Worm (Caenorhabditis elegans) whole organism, mixed stage, embryonic: Measurements from ENCODE around the gene F35H10.2.

ENCODE experiments used
- ceh-43 ChIP-seq: fragments of 200-800 bp; sonication (Bioruptor generic); optimal IDR thresholded peaks from 2 replicates; lab custom pipeline; 2018; ENCODE audit warnings: mild to moderate bottlenecking, missing genetic modification characterization, moderate library complexity, missing compliant biosample characterization
- ces-1 ChIP-seq: fragments of 150-350 bp; optimal IDR thresholded peaks from 2 replicates; lab custom pipeline; 2014; ENCODE audit warnings: missing biosample characterization, missing genetic modification reagents, missing genetic modification characterization
- elt-3 ChIP-seq: fragments of 150-350 bp; optimal IDR thresholded peaks from 2 replicates; lab custom pipeline; 2014; ENCODE audit warnings: missing biosample characterization, missing genetic modification characterization
- lsy-2 ChIP-seq: fragments of 150-350 bp; optimal IDR thresholded peaks from 2 replicates; lab custom pipeline; 2014; ENCODE audit warnings: missing biosample characterization, missing genetic modification characterization
- mab-5 ChIP-seq: fragments of 150-350 bp; optimal IDR thresholded peaks from 2 replicates; lab custom pipeline; 2014; ENCODE audit warnings: missing biosample characterization, missing genetic modification characterization
- mep-1 ChIP-seq: fragments of 150-350 bp; optimal IDR thresholded peaks from 2 replicates; lab custom pipeline; 2017; ENCODE audit warnings: missing biosample characterization, missing genetic modification reagents, missing genetic modification characterization, inconsistent platforms
- nhr-12 ChIP-seq: fragments of 150-350 bp; optimal IDR thresholded peaks from 2 replicates; lab custom pipeline; 2014; ENCODE audit warnings: missing biosample characterization, missing genetic modification characterization
- nhr-237 ChIP-seq: fragments of 150-350 bp; optimal IDR thresholded peaks from 2 replicates; lab custom pipeline; 2014; ENCODE audit warnings: missing biosample characterization, missing genetic modification characterization
- nhr-76 ChIP-seq: sonication (generic microtip); optimal IDR thresholded peaks from 2 replicates; lab custom pipeline; 2017; ENCODE audit warnings: missing biosample characterization, missing genetic modification characterization
- pha-4 ChIP-seq: fragments of 150-350 bp; optimal IDR thresholded peaks from 2 replicates; lab custom pipeline; 2018; ENCODE audit warnings: missing biosample characterization, missing genetic modification reagents, missing genetic modification characterization
- snpc-4 ChIP-seq: fragments of 150-350 bp; optimal IDR thresholded peaks from 2 replicates; lab custom pipeline; 2014; ENCODE audit warnings: missing biosample characterization, missing genetic modification characterization
- unc-62 ChIP-seq: fragments of 150-350 bp; optimal IDR thresholded peaks from 2 replicates; lab custom pipeline; 2014; ENCODE audit warnings: missing biosample characterization, missing genetic modification reagents, missing genetic modification characterization
- zip-8 ChIP-seq: fragments of 150-350 bp; optimal IDR thresholded peaks from 2 replicates; lab custom pipeline; 2014; ENCODE audit warnings: missing biosample characterization, missing genetic modification characterization

DNA sequence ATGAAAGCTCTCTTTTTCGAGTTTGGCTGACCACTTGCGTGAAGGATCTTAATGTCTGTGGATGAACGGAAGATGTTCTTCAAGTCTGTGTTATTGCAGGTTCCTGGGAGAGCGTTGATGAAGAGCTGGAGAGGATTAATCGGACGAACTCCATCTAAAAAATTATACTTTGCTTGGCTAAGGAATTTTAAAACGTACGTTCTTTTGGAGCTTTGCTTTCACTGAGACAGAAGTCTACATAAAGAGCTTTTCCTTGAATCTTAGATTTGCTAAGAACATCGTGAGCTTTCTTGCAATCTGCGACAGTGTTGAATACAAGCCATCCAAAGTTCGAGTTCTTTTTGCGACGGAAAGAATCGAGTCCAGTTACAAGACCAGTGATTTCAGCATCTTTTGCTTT, 41.7 kb upstream of the F35H10.2 start:
- TF ChIP-seq mep-1 (tag; lab: Kevin White, UChicago) = no peak
- no peak for TF ChIP-seq mab-5
- TF ChIP-seq nhr-76 (tag; lab: Kevin White, UChicago) = no peak
- no peak for TF ChIP-seq zip-8 (tag; lab: Kevin White, UChicago)
- TF ChIP-seq nhr-12 (tag; lab: Kevin White, UChicago) = no peak
- TF ChIP-seq nhr-237 (tag; lab: Kevin White, UChicago) = no peak
- no peak for TF ChIP-seq lsy-2 (tag; lab: Kevin White, UChicago)
- no peak for TF ChIP-seq ceh-43
- TF ChIP-seq snpc-4 (tag; lab: Kevin White, UChicago) = no peak
- no peak for TF ChIP-seq ces-1 (GFP tag; lab: Kevin White, UChicago)
- TF ChIP-seq pha-4 = no peak
- no peak for TF ChIP-seq unc-62 (GFP tag; lab: Kevin White, UChicago)
- no peak for TF ChIP-seq elt-3 (tag; lab: Kevin White, UChicago)
